Worm (Caenorhabditis elegans) whole organism, late embryonic: ENCODE data around the gene T07F12.4.

Experiments used
- C08G9.2 ChIP-seq: sonication (generic microtip); optimal IDR thresholded peaks from 2 replicates; lab custom pipeline; 2016; ENCODE audit warnings: mild to moderate bottlenecking, missing genetic modification characterization, moderate library complexity, missing compliant biosample characterization
- K09A11.1 ChIP-seq: sonication (generic microtip); optimal IDR thresholded peaks from 2 replicates; lab custom pipeline; 2017; ENCODE audit warnings: antibody characterized with exemption, mild to moderate bottlenecking, missing genetic modification characterization, missing compliant biosample characterization; ENCODE audit not compliant: insufficient read depth
- elt-4 ChIP-seq: sonication (generic microtip); optimal IDR thresholded peaks from 2 replicates; lab custom pipeline; 2016; ENCODE audit warnings: missing genetic modification characterization, missing compliant biosample characterization
- nhr-11 ChIP-seq: fragments of 150-350 bp; optimal IDR thresholded peaks from 2 replicates; lab custom pipeline; 2014; ENCODE audit warnings: missing biosample characterization, missing genetic modification characterization
- pha-4 ChIP-seq: fragments of 150-350 bp; optimal IDR thresholded peaks from 2 replicates; lab custom pipeline; 2018; ENCODE audit warnings: missing biosample characterization, missing genetic modification reagents, missing genetic modification characterization
- unc-3 ChIP-seq, 2 experiments: fragments of 200-800 bp in 1 of 2; sonication (Bioruptor generic) in 1 of 2; sonication (generic microtip) in 1 of 2; conservative IDR thresholded peaks in 1 of 2; optimal IDR thresholded peaks in 1 of 2; 2 replicates each; pipeline versions ENCODE4 v1.3.6 to Lab custom; 2016 to 2022; ENCODE audit warnings: missing compliant biosample characterization in 2 of 2, missing genetic modification characterization in 2 of 2, missing genetic modification reagents in 1 of 2

- TF ChIP-seq nhr-11 (no peak), elt-4 (tag; lab: Kevin White, UChicago) (no peak), C08G9.2 (tag; lab: Kevin White, UChicago) (no peak), pha-4 (tag; lab: Kevin White, UChicago) (no peak), unc-3 (GFP tag; conservative IDR thresholded peaks at IDR 0.05; lab: Robert Waterston, UW) (no peak), unc-3 (tag; optimal IDR thresholded peaks at IDR 0.05; lab: Kevin White, UChicago) (no peak), K09A11.1 (tag; lab: Kevin White, UChicago) (no peak)
These were observed 34.8 kb downstream of the T07F12.4 start, which contains the start of gene ntc-1 for ce11 chrX:4865798-4866197.
